Worm (Caenorhabditis elegans): ENCODE results near the gene cwp-2.

The cwp-2 gene

DNA sequence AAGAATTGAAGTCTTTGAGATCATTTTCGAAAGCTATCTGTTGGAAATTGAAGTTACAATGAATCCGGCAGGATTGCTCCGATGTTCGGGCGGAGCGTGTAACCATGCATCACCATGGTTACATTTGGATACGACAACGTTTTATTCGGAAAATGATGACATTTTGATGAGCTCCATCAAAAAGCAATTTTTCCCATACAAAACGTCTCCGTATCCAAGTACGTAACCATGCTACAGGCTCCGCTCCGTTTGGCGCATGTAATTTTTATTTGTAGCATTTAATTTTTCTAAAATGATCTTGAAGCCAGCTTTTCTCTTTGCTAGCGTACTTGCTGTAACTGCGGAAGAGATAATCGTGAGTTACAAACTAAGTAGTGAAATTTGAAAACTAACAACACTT, at the start of gene cwp-2, which contains the start of gene cwp-3:
cwp-2 (minus strand) TSS at position 101 of the 400 bp plus-strand sequence.
cwp-3 (plus strand) TSS at position 293 of the 400 bp plus-strand sequence.
- TF ChIP-seq unc-39 (tag; optimal IDR thresholded peaks at IDR 0.05) (no peak), ztf-1 (GFP tag; conservative IDR thresholded peaks at IDR 0.05) (no peak), dmd-4 (tag; optimal IDR thresholded peaks at IDR 0.05) (no peak)

DNA sequence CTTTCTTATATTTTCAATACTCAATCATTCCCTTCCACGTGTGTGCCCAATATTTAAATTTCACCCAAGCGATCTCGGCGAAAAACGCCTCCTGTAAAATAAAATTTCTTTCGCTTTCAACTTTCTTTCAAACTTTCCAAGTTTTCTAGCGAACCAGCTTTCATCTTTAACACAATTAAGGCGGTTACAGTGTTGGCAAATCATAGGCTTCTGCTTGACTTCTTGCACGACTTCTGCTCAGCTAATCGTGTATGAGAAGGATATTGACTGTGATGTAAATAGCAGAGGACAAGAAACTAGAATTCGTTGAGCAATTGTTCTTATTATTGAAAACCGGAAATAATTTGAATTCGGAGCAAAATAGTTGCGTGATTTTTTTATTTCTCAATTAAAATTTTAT, 48.9 kb upstream of the cwp-2 start:
- TF ChIP-seq lin-39 (tag; optimal IDR thresholded peaks at IDR 0.05) (no peak), elt-1 (tag; optimal IDR thresholded peaks at IDR 0.05) (no peak), ceh-82 (tag; optimal IDR thresholded peaks at IDR 0.05) (no peak), ztf-4 (tag; optimal IDR thresholded peaks at IDR 0.05) (no peak), fos-1 (tag; optimal IDR thresholded peaks at IDR 0.05) (no peak), nhr-237 (tag; optimal IDR thresholded peaks at IDR 0.05) (no peak), F13H6.1 (tag; optimal IDR thresholded peaks at IDR 0.05) (no peak), dmd-4 (tag; optimal IDR thresholded peaks at IDR 0.05) (no peak), C34F6.9 (tag; optimal IDR thresholded peaks at IDR 0.05) (no peak), lsy-2 (tag; optimal IDR thresholded peaks at IDR 0.05) (no peak)

DNA sequence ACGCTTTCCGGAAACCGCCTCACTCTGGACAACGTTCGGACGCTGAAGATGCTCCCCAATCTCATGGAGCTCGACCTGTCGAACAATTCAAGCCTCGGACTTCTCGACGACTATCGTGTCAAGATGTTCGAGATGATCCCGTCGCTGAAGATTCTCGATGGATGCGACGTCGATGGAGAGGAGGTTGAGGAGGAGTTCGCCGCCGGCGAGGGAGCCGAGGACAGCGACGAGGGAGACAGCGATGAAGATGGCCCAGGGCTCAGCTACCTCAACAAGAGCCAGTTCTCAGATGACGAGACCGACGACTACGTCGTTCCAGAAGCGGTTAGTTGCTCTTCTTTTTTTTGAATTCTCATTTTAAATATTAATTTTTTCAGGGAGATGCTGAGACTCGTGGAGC, 48.3 kb upstream of the cwp-2 start:
- TF ChIP-seq elt-1 (tag; optimal IDR thresholded peaks at IDR 0.05) = no peak
- no peak for TF ChIP-seq lin-39 (tag; optimal IDR thresholded peaks at IDR 0.05)
- TF ChIP-seq elt-3 (tag; optimal IDR thresholded peaks at IDR 0.05) = no peak
- TF ChIP-seq nhr-237 (tag; optimal IDR thresholded peaks at IDR 0.05) = no peak
- no peak for TF ChIP-seq sma-9 (GFP tag; optimal IDR thresholded peaks at IDR 0.05)
- TF ChIP-seq sma-9 (tag; optimal IDR thresholded peaks at IDR 0.05) = no peak
- TF ChIP-seq lsy-2 (tag; optimal IDR thresholded peaks at IDR 0.05) = no peak
- no peak for TF ChIP-seq crh-2 (tag; optimal IDR thresholded peaks at IDR 0.05)
- TF ChIP-seq ama-1 (optimal IDR thresholded peaks at IDR 0.05) = no peak
- no peak for TF ChIP-seq nhr-11 (tag; optimal IDR thresholded peaks at IDR 0.05)
- no peak for TF ChIP-seq lin-13 (GFP tag; optimal IDR thresholded peaks at IDR 0.05)
- no peak for TF ChIP-seq nhr-23 (tag; optimal IDR thresholded peaks at IDR 0.05)

DNA sequence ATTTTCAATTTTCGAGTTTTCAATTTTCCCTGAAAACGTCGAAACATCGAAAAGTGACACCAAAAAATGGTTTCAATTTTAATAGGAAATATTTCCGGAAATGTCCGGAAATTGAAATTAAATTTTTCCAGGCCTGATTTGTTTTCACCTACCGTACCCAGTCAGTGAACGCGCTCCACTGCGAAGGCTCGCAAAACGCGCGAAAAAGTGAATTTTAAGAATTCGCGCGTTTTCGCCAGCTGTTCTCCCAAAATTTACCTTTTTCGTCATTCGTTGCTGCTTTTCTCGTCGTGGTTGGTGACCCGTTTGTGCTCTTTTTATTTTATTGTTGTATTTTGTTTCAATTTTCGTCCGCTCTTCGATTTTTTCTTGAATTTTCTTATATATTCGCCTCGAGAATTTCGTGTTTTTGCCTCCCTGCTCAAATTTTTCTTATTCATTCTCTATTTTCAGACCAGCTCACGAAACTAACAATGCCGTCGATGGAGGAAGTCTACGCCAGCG, 47.6 kb upstream of the cwp-2 start, which contains the start of gene T19H12.2:
T19H12.2 (plus strand) TSS at position 454 of the 504 bp plus-strand sequence.
- TF ChIP-seq ztf-1 (GFP tag; conservative IDR thresholded peaks at IDR 0.05) (no peak), ama-1 (optimal IDR thresholded peaks at IDR 0.05) (no peak), crh-2 (tag; optimal IDR thresholded peaks at IDR 0.05) (no peak), sma-3 (GFP tag; optimal IDR thresholded peaks at IDR 0.05) (no peak), ceh-16 (tag; optimal IDR thresholded peaks at IDR 0.05) (no peak), zag-1 (tag; optimal IDR thresholded peaks at IDR 0.05) (no peak), unc-62 (GFP tag; optimal IDR thresholded peaks at IDR 0.05) (no peak), sem-4 (tag; optimal IDR thresholded peaks at IDR 0.05) (no peak), elt-1 (tag; optimal IDR thresholded peaks at IDR 0.05) (no peak), unc-55 (GFP tag; optimal IDR thresholded peaks at IDR 0.05) (no peak), lin-11 (tag; optimal IDR thresholded peaks at IDR 0.05) (no peak), snpc-4 (tag; optimal IDR thresholded peaks at IDR 0.05) (no peak), egl-27 (tag; optimal IDR thresholded peaks at IDR 0.05) (no peak), dmd-4 (tag; optimal IDR thresholded peaks at IDR 0.05) (no peak), nhr-25 (tag; optimal IDR thresholded peaks at IDR 0.05) (no peak), alr-1 (tag; optimal IDR thresholded peaks at IDR 0.05) (no peak), mdl-1 (tag; optimal IDR thresholded peaks at IDR 0.05) (no peak), nhr-77 (tag; optimal IDR thresholded peaks at IDR 0.05) (no peak)

DNA sequence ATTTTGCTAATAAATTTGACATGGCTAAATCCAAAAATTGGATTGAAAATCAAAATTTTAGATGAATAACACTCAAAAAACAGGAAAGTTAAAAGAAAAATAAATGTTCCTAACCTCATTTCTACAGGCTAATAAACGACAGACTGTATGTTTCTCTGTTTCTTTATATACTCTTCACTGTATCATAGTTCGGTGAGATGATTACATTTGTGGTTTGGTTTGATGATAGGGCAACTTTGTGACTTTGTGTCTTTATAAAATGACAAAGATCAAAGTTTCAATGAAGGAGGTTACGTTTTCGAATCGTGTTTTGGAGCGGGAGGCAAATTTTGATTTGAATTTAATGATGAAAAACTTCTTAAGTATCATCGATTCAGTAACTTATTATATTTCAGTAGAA, 47.0 kb upstream of the cwp-2 start, which contains the start of gene ugt-12:
ugt-12 (minus strand) TSS at position 153 of the 400 bp plus-strand sequence.
- peak; percentile 8 for TF ChIP-seq sma-3 (GFP tag; optimal IDR thresholded peaks at IDR 0.05)
- peak; percentile 82 for TF ChIP-seq sma-9 (GFP tag; optimal IDR thresholded peaks at IDR 0.05)
- no peak for TF ChIP-seq sma-9 (tag; optimal IDR thresholded peaks at IDR 0.05)
- TF ChIP-seq nhr-21 (tag; optimal IDR thresholded peaks at IDR 0.05) = no peak
- TF ChIP-seq fos-1 (tag; optimal IDR thresholded peaks at IDR 0.05) = peak; percentile 74
- peak; percentile 8 for TF ChIP-seq nhr-129 (tag; optimal IDR thresholded peaks at IDR 0.05)
- no peak for TF ChIP-seq R02D3.7 (tag; optimal IDR thresholded peaks at IDR 0.05)
- TF ChIP-seq crh-2 (tag; optimal IDR thresholded peaks at IDR 0.05) = peak; percentile 38
- TF ChIP-seq nhr-25 (tag; optimal IDR thresholded peaks at IDR 0.05) = peak; percentile 3
- no peak for TF ChIP-seq nhr-77 (tag; optimal IDR thresholded peaks at IDR 0.05)
- TF ChIP-seq gmeb-1 (tag; optimal IDR thresholded peaks at IDR 0.05) = peak; percentile 7
- TF ChIP-seq F13H6.1 (tag; optimal IDR thresholded peaks at IDR 0.05) = no peak
